Worm (Caenorhabditis elegans): ENCODE results near the gene col-143.

DNA sequence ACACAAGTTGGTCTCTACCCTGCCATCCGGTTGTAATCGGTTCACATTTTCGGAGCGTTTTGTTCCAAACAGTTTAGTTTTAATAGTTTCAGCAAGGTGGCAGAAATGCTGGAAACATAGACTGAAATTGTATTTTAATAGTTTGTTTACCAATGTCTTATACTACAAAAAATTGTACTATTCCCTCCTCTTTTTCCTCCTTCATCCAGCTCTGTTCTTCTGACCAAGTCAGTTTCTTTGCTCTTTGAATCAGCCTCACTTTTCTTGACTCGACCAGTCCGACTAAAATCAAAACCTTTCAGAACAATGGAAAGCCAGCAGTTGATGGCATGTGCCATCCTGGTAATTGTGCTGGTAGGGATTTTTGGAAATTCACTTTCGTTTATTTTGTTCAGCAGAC, 34.6 kb downstream of the col-143 start, which contains the start of gene frpr-18:
- TF ChIP-seq nhr-28 (tag; optimal IDR thresholded peaks at IDR 0.05) (no peak), mep-1 (tag; optimal IDR thresholded peaks at IDR 0.05) (no peak), lin-32 (GFP tag; optimal IDR thresholded peaks at IDR 0.05) (no peak), lsy-2 (tag; optimal IDR thresholded peaks at IDR 0.05) (no peak), cnd-1 (tag; optimal IDR thresholded peaks at IDR 0.05) (no peak)
